Fruit fly (Drosophila melanogaster) whole organism, embryonic: ENCODE data around the gene Datp.

Experiments used
- CG10147 ChIP-seq: fragments of 200-800 bp; sonication (Bioruptor generic); optimal IDR thresholded peaks from 2 replicates; lab custom pipeline; 2019; ENCODE audit warnings: missing biosample characterization, mild to moderate bottlenecking, missing genetic modification characterization, moderate library complexity
- CG10462 ChIP-seq: fragments of 200-800 bp; sonication (Bioruptor generic); optimal IDR thresholded peaks from 2 replicates; lab custom pipeline; 2016; ENCODE audit warnings: missing biosample characterization, missing genetic modification characterization
- CG12155 ChIP-seq: fragments of 200-800 bp; sonication (Bioruptor generic); optimal IDR thresholded peaks from 3 replicates; lab custom pipeline; 2016; ENCODE audit warnings: missing biosample characterization, missing genetic modification characterization
- CG15011 ChIP-seq: fragments of 200-800 bp; sonication (Bioruptor generic); optimal IDR thresholded peaks from 3 replicates; lab custom pipeline; 2018; ENCODE audit warnings: missing biosample characterization, mild to moderate bottlenecking, missing genetic modification characterization
- CG15073 ChIP-seq: fragments of 200-800 bp; sonication (Bioruptor generic); optimal IDR thresholded peaks from 2 replicates; lab custom pipeline; 2016; ENCODE audit warnings: missing biosample characterization, missing genetic modification characterization
- CG15601 ChIP-seq: fragments of 200-800 bp; sonication (Bioruptor generic); optimal IDR thresholded peaks from 3 replicates; lab custom pipeline; 2019; ENCODE audit warnings: missing biosample characterization, mild to moderate bottlenecking, missing genetic modification characterization, moderate library complexity
- CG1832 ChIP-seq: fragments of 200-800 bp; sonication (Bioruptor generic); optimal IDR thresholded peaks from 2 replicates; lab custom pipeline; 2017; ENCODE audit warnings: missing biosample characterization, mild to moderate bottlenecking, missing genetic modification characterization, inconsistent platforms
- CG18599 ChIP-seq: fragments of 200-800 bp; sonication (Bioruptor generic); optimal IDR thresholded peaks from 3 replicates; lab custom pipeline; 2017; ENCODE audit warnings: missing biosample characterization, missing genetic modification characterization, mild to moderate bottlenecking, moderate library complexity, missing genetic modification reagents
- CG6654 ChIP-seq: fragments of 200-800 bp; sonication (Bioruptor generic); optimal IDR thresholded peaks from 2 replicates; lab custom pipeline; 2017; ENCODE audit warnings: missing biosample characterization, mild to moderate bottlenecking, missing genetic modification characterization
- CG6683 ChIP-seq: fragments of 200-800 bp; sonication (Bioruptor generic); optimal IDR thresholded peaks from 2 replicates; lab custom pipeline; 2017; ENCODE audit warnings: missing biosample characterization, mild to moderate bottlenecking, missing genetic modification characterization, missing genetic modification reagents
- CG6765 ChIP-seq: fragments of 200-800 bp; sonication (Bioruptor generic); optimal IDR thresholded peaks from 3 replicates; lab custom pipeline; 2017; ENCODE audit warnings: missing biosample characterization, mild to moderate bottlenecking, missing genetic modification characterization
- CG7963 ChIP-seq: fragments of 200-800 bp; sonication (Bioruptor generic); IDR thresholded peaks from 3 replicates; pipeline ENCODE4 v1.3.6; 2022; ENCODE audit warnings: missing biosample characterization, missing genetic modification characterization; ENCODE audit not compliant: partially characterized antibody
- CG9215 ChIP-seq: fragments of 200-800 bp; sonication (Bioruptor generic); IDR thresholded peaks from 2 replicates; pipeline ENCODE4 v1.3.6; 2022; ENCODE audit warnings: missing biosample characterization, missing genetic modification characterization
- Dfd ChIP-seq, 2 experiments: fragments of >200 bp; optimal IDR thresholded peaks; 2 replicates each; lab custom pipeline; 2017; ENCODE audit warnings: missing biosample characterization in 2 of 2, missing genetic modification characterization in 2 of 2
- E2f1 ChIP-seq: fragments of 200-800 bp; sonication (Bioruptor generic); IDR thresholded peaks from 2 replicates; pipeline ENCODE4 v1.3.6; 2022; ENCODE audit warnings: missing biosample characterization, missing genetic modification characterization
- E2f2 ChIP-seq: fragments of 200-800 bp; sonication (Bioruptor generic); IDR thresholded peaks from 2 replicates; pipeline ENCODE4 v1.3.6; 2022; ENCODE audit warnings: missing biosample characterization, missing genetic modification characterization
- Ets65A ChIP-seq: fragments of 200-800 bp; sonication (Bioruptor generic); peaks from one replicate; lab custom pipeline; 2016; ENCODE audit warnings: missing biosample characterization, missing genetic modification characterization
- Fer3 ChIP-seq: fragments of 200-800 bp; sonication (Bioruptor generic); optimal IDR thresholded peaks from 2 replicates; lab custom pipeline; 2018; ENCODE audit warnings: missing biosample characterization, mild to moderate bottlenecking, missing genetic modification characterization, moderate library complexity
- Nf-YA ChIP-seq: fragments of 200-800 bp; sonication (Bioruptor generic); IDR thresholded peaks from 2 replicates; pipeline ENCODE4 v1.3.6; 2022; ENCODE audit warnings: missing biosample characterization, missing genetic modification characterization
- Nf-YB ChIP-seq: fragments of 200-800 bp; sonication (Bioruptor generic); optimal IDR thresholded peaks from 3 replicates; lab custom pipeline; 2019; ENCODE audit warnings: missing biosample characterization, mild to moderate bottlenecking, missing genetic modification characterization, moderate library complexity
- Oli ChIP-seq: fragments of 200-800 bp; sonication (Bioruptor generic); optimal IDR thresholded peaks from 2 replicates; lab custom pipeline; 2018; ENCODE audit warnings: missing biosample characterization, mild to moderate bottlenecking, missing genetic modification characterization, moderate library complexity
- PHDP ChIP-seq: fragments of 200-800 bp; sonication (Bioruptor generic); optimal IDR thresholded peaks from 3 replicates; lab custom pipeline; 2018; ENCODE audit warnings: missing biosample characterization, mild to moderate bottlenecking, missing genetic modification characterization, moderate library complexity
- Poxn ChIP-seq: fragments of 200-800 bp; sonication (Bioruptor generic); IDR thresholded peaks from 2 replicates; pipeline ENCODE4 v1.3.6; 2022; ENCODE audit warnings: missing biosample characterization, missing genetic modification characterization
- Rfx ChIP-seq: fragments of 200-800 bp; sonication (Bioruptor generic); IDR thresholded peaks from 2 replicates; pipeline ENCODE4 v1.3.6; 2022; ENCODE audit warnings: missing biosample characterization, missing genetic modification characterization
- Scr ChIP-seq: fragments of 200-800 bp; sonication (Bioruptor generic); IDR thresholded peaks from 2 replicates; pipeline ENCODE4 v1.3.6; 2022; ENCODE audit warnings: missing biosample characterization, missing genetic modification characterization; ENCODE audit not compliant: partially characterized antibody
- Sox100B ChIP-seq: fragments of 200-800 bp; sonication (Bioruptor generic); optimal IDR thresholded peaks from 3 replicates; lab custom pipeline; 2018; ENCODE audit warnings: missing biosample characterization, mild to moderate bottlenecking, missing genetic modification characterization
- bab2 ChIP-seq: fragments of 200-800 bp; sonication (Bioruptor generic); optimal IDR thresholded peaks from 2 replicates; lab custom pipeline; 2016; ENCODE audit warnings: missing biosample characterization, missing genetic modification characterization
- bbx ChIP-seq: fragments of 200-800 bp; sonication (Bioruptor generic); IDR thresholded peaks from 2 replicates; pipeline ENCODE4 v1.3.6; 2022; ENCODE audit warnings: missing biosample characterization, missing genetic modification characterization; ENCODE audit not compliant: partially characterized antibody
- chif ChIP-seq, 2 experiments: fragments of 200-800 bp; sonication (Bioruptor generic); optimal IDR thresholded peaks; 3 replicates each; lab custom pipeline; 2016; ENCODE audit warnings: missing biosample characterization in 2 of 2, missing genetic modification characterization in 2 of 2
- chm ChIP-seq: fragments of 200-800 bp; sonication (Bioruptor generic); IDR thresholded peaks from 2 replicates; pipeline ENCODE4 v1.3.6; 2022; ENCODE audit warnings: missing biosample characterization, missing genetic modification characterization
- crol ChIP-seq: fragments of 200-800 bp; sonication (Bioruptor generic); IDR thresholded peaks from 2 replicates; pipeline ENCODE4 v1.3.6; 2022; ENCODE audit warnings: missing biosample characterization, missing genetic modification characterization
- dpn ChIP-seq, 2 experiments: fragments of 200-800 bp; sonication (Bioruptor generic); optimal IDR thresholded peaks; 3 replicates each; lab custom pipeline; 2016; ENCODE audit warnings: missing biosample characterization in 2 of 2, missing genetic modification characterization in 2 of 2
- fd102C ChIP-seq: fragments of 200-800 bp; sonication (Bioruptor generic); optimal IDR thresholded peaks from 2 replicates; lab custom pipeline; 2018; ENCODE audit warnings: missing biosample characterization, mild to moderate bottlenecking, missing genetic modification characterization, moderate library complexity
- jing ChIP-seq: fragments of 200-800 bp; sonication (Bioruptor generic); optimal IDR thresholded peaks from 2 replicates; lab custom pipeline; 2018; ENCODE audit warnings: missing biosample characterization, mild to moderate bottlenecking, missing genetic modification characterization
- lilli ChIP-seq: fragments of 200-800 bp; sonication (Bioruptor generic); optimal IDR thresholded peaks from 3 replicates; lab custom pipeline; 2016; ENCODE audit warnings: missing biosample characterization, missing genetic modification characterization
- mld ChIP-seq: fragments of 200-800 bp; sonication (Bioruptor generic); IDR thresholded peaks from 3 replicates; pipeline ENCODE4 v1.3.6; 2022; ENCODE audit warnings: missing biosample characterization, missing genetic modification characterization; ENCODE audit not compliant: partially characterized antibody
- nerfin-1 ChIP-seq: fragments of 200-800 bp; sonication (Bioruptor generic); optimal IDR thresholded peaks from 3 replicates; lab custom pipeline; 2019; ENCODE audit warnings: missing biosample characterization, mild to moderate bottlenecking, missing genetic modification characterization, moderate library complexity
- nerfin-2 ChIP-seq: fragments of 200-800 bp; sonication (Bioruptor generic); IDR thresholded peaks from 2 replicates; pipeline ENCODE4 v1.3.6; 2022; ENCODE audit warnings: missing biosample characterization, missing genetic modification characterization; ENCODE audit not compliant: partially characterized antibody
- oc ChIP-seq: fragments of 200-800 bp; sonication (Bioruptor generic); optimal IDR thresholded peaks from 2 replicates; lab custom pipeline; 2018; ENCODE audit warnings: missing biosample characterization, mild to moderate bottlenecking, missing genetic modification characterization, moderate library complexity
- odd ChIP-seq: fragments of 200-800 bp; sonication (Bioruptor generic); optimal IDR thresholded peaks from 2 replicates; lab custom pipeline; 2017; ENCODE audit warnings: missing biosample characterization, mild to moderate bottlenecking, missing genetic modification characterization
- onecut ChIP-seq: fragments of 200-800 bp; sonication (Bioruptor generic); IDR thresholded peaks from 2 replicates; pipeline ENCODE4 v1.3.6; 2022; ENCODE audit warnings: missing biosample characterization, missing genetic modification characterization
- psq ChIP-seq: fragments of 200-800 bp; sonication (Bioruptor generic); optimal IDR thresholded peaks from 2 replicates; lab custom pipeline; 2017; ENCODE audit warnings: missing biosample characterization, missing genetic modification characterization
- shn ChIP-seq: fragments of 200-800 bp; sonication (Bioruptor generic); optimal IDR thresholded peaks from 3 replicates; lab custom pipeline; 2016; ENCODE audit warnings: missing biosample characterization, missing genetic modification characterization
- sqz ChIP-seq: fragments of 200-800 bp; sonication (Bioruptor generic); optimal IDR thresholded peaks from 3 replicates; lab custom pipeline; 2018; ENCODE audit warnings: missing biosample characterization, mild to moderate bottlenecking, missing genetic modification characterization
- stwl ChIP-seq: fragments of 200-800 bp; sonication (Bioruptor generic); optimal IDR thresholded peaks from 3 replicates; lab custom pipeline; 2018; ENCODE audit warnings: missing biosample characterization, mild to moderate bottlenecking, missing genetic modification characterization, moderate library complexity
- twi ChIP-seq: fragments of 200-800 bp; optimal IDR thresholded peaks from 2 replicates; lab custom pipeline; 2019; ENCODE audit warnings: missing biosample characterization, mild to moderate bottlenecking, missing genetic modification characterization, moderate library complexity
- z ChIP-seq: fragments of 200-800 bp; sonication (Bioruptor generic); IDR thresholded peaks from 3 replicates; pipeline ENCODE4 v1.3.6; 2022; ENCODE audit warnings: missing biosample characterization, missing genetic modification characterization

The Datp gene

DNA sequence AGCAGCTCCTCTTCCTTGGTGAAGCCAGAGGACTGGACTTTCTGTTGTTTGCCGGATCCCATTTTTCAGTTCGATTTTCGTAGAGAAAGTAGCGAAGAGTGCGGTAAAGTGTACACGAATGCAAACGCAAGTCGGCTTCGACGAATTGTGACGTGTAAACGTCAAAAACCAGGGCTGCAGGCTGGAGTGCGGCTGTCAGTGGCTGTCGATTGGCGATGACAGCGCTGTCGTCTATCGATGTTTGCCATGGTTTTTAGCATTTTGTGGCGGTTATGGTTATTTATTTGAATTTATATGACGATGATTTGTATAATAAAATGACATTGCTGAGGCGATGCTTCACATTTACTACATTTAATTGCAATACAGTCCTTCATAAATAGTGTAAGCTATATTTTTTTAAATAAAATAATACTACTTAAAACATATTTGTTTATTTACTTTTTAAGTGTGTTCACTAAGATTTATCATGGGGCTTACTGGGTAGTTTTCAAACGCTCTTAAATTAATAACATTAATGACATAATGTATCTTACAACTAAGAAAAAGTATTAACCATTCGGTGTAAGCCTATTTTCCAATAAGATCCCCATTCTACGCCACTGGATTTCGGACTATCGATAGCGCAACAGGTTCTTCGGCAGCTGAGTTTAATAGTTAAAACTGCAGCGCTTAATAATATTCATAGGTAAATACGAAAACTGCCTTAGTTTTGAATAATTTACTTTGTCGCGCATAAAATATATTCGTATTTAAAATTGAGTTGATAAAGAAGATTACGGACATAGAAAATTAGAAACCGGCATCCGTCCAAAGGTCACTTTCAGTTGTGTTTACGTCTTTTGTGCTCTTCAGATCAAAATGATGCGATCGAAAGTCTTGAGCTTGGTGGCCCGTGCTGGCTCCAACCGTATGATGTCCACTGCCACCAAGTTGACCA lies 20.3 kb downstream of the Datp start, which contains the start of the genes CG5885 and CG4598 (continued):
- TF ChIP-seq psq (peak; percentile 42), Poxn (GFP tag; lab: Robert Waterston, UW) (no peak), z (GFP tag; lab: Robert Waterston, UW) (no peak), twi (peak; percentile 35), CG12155 (GFP tag; lab: Kevin White, UChicago) (peak; percentile 69), CG9215 (GFP tag; lab: Robert Waterston, UW) (0 out of 2 replicates have a peak, but pooled peaks have one; percentile 13), Scr (GFP tag; lab: Robert Waterston, UW) (peak; percentile 75), sqz (GFP tag; lab: Kevin White, UChicago) (no peak), fd102C (GFP tag; lab: Kevin White, UChicago) (no peak), CG6654 (GFP tag; lab: Kevin White, UChicago) (no peak), chif (GFP tag; optimal IDR thresholded peaks at IDR 0.05; lab: Kevin White, UChicago) (peak in 1 of 2 experiments; percentile 30), nerfin-1 (tag; lab: Kevin White, UChicago) (peak; percentile 27), shn (GFP tag; lab: Kevin White, UChicago) (peak; percentile 9), stwl (tag; lab: Kevin White, UChicago) (peak; percentile 71), Fer3 (tag; lab: Kevin White, UChicago) (peak; percentile 59), CG6683 (no peak), Ets65A (peak; percentile 87), nerfin-2 (GFP tag; lab: Robert Waterston, UW) (peak; percentile 69; the same call in 1 of the 2 replicates), crol (no peak), oc (tag; lab: Kevin White, UChicago) (no peak), onecut (GFP tag; lab: Robert Waterston, UW) (peak; percentile 55; the same call in 1 of the 2 replicates), Sox100B (GFP tag; lab: Kevin White, UChicago) (peak; percentile 65), CG10462 (GFP tag; lab: Kevin White, UChicago) (peak; percentile 57), CG10147 (GFP tag; lab: Kevin White, UChicago) (peak; percentile 25), CG15073 (GFP tag; lab: Kevin White, UChicago) (no peak), Nf-YA (GFP tag; lab: Robert Waterston, UW) (no peak), CG7963 (GFP tag; lab: Robert Waterston, UW) (peak; percentile 29; the same call in 1 of the 3 replicates), Oli (tag; lab: Kevin White, UChicago) (peak; percentile 62), CG6765 (GFP tag; lab: Kevin White, UChicago) (peak; percentile 36), lilli (peak; percentile 80), E2f1 (GFP tag; lab: Robert Waterston, UW) (peak; percentile 59), PHDP (tag; lab: Kevin White, UChicago) (peak; percentile 65), E2f2 (GFP tag; lab: Robert Waterston, UW) (peak; percentile 95), CG18599 (peak; percentile 70), odd (GFP tag; lab: Kevin White, UChicago) (peak; percentile 56), CG15011 (GFP tag; lab: Kevin White, UChicago) (peak; percentile 18), bab2 (GFP tag; lab: Kevin White, UChicago) (peak; percentile 37), chm (GFP tag; lab: Robert Waterston, UW) (peak; percentile 61), CG15601 (tag; lab: Kevin White, UChicago) (peak; percentile 62), jing (peak; percentile 50), Rfx (peak; percentile 80), Dfd (GFP tag; optimal IDR thresholded peaks at IDR 0.05; lab: Kevin White, UChicago) (no peak), Nf-YB (GFP tag; lab: Kevin White, UChicago) (peak; percentile 42), mld (peak; percentile 82), CG1832 (GFP tag; lab: Kevin White, UChicago) (no peak), dpn (GFP tag; optimal IDR thresholded peaks at IDR 0.05; lab: Kevin White, UChicago) (peak; percentile 38 to 74), bbx (GFP tag; lab: Robert Waterston, UW) (peak; percentile 81)
